Worm (Caenorhabditis elegans) whole organism, late embryonic: ENCODE data around the gene F55C9.6.

Experiments
- K09A11.1 ChIP-seq: sonication (generic microtip); optimal IDR thresholded peaks from 2 replicates; lab custom pipeline; 2017; ENCODE audit warnings: antibody characterized with exemption, mild to moderate bottlenecking, missing genetic modification characterization, missing compliant biosample characterization; ENCODE audit not compliant: insufficient read depth
- Y22D7AL.16 ChIP-seq: sonication (generic microtip); optimal IDR thresholded peaks from 2 replicates; lab custom pipeline; 2016; ENCODE audit warnings: missing genetic modification characterization, missing compliant biosample characterization
- ceh-6 ChIP-seq: fragments of 200-800 bp; sonication (Bioruptor generic); optimal IDR thresholded peaks from 2 replicates; lab custom pipeline; 2018; ENCODE audit warnings: mild to moderate bottlenecking, missing genetic modification characterization, missing compliant biosample characterization
- che-1 ChIP-seq: sonication (generic microtip); optimal IDR thresholded peaks from 2 replicates; lab custom pipeline; 2016; ENCODE audit warnings: mild to moderate bottlenecking, missing genetic modification characterization, missing compliant biosample characterization
- dmd-4 ChIP-seq: sonication (generic microtip); optimal IDR thresholded peaks from 2 replicates; lab custom pipeline; 2016; ENCODE audit warnings: borderline replicate concordance, missing genetic modification characterization, missing compliant biosample characterization
- elt-4 ChIP-seq: sonication (generic microtip); optimal IDR thresholded peaks from 2 replicates; lab custom pipeline; 2016; ENCODE audit warnings: missing genetic modification characterization, missing compliant biosample characterization
- eyg-1 ChIP-seq: sonication (generic microtip); optimal IDR thresholded peaks from 2 replicates; lab custom pipeline; 2016; ENCODE audit warnings: missing genotype, missing genetic modification characterization, missing compliant biosample characterization
- fkh-6 ChIP-seq: sonication (generic microtip); optimal IDR thresholded peaks from 2 replicates; lab custom pipeline; 2016; ENCODE audit warnings: missing genetic modification characterization, missing compliant biosample characterization
- hlh-13 ChIP-seq: fragments of 200-800 bp; sonication (Bioruptor generic); optimal IDR thresholded peaks from 2 replicates; lab custom pipeline; 2018; ENCODE audit warnings: mild to moderate bottlenecking, missing genetic modification characterization, missing compliant biosample characterization
- hlh-6 ChIP-seq: sonication (generic microtip); optimal IDR thresholded peaks from 2 replicates; lab custom pipeline; 2016; ENCODE audit warnings: missing genotype, missing genetic modification characterization, missing compliant biosample characterization
- madf-2 ChIP-seq: sonication (generic microtip); optimal IDR thresholded peaks from 2 replicates; lab custom pipeline; 2017; ENCODE audit warnings: missing genetic modification characterization, missing compliant biosample characterization
- nhr-232 ChIP-seq: sonication (generic microtip); optimal IDR thresholded peaks from 2 replicates; lab custom pipeline; 2016; ENCODE audit warnings: missing genetic modification characterization, missing compliant biosample characterization
- pag-3 ChIP-seq: sonication (generic microtip); optimal IDR thresholded peaks from 2 replicates; lab custom pipeline; 2016; ENCODE audit warnings: missing compliant biosample characterization, missing genetic modification characterization, borderline replicate concordance
- pax-1 ChIP-seq: fragments of 150-350 bp; optimal IDR thresholded peaks from 2 replicates; lab custom pipeline; 2014; ENCODE audit warnings: missing biosample characterization, missing genetic modification characterization
- pha-4 ChIP-seq: fragments of 150-350 bp; optimal IDR thresholded peaks from 2 replicates; lab custom pipeline; 2018; ENCODE audit warnings: missing biosample characterization, missing genetic modification reagents, missing genetic modification characterization
- ref-2 ChIP-seq: sonication (generic microtip); optimal IDR thresholded peaks from 2 replicates; lab custom pipeline; 2016; ENCODE audit warnings: missing genetic modification characterization, missing compliant biosample characterization
- sox-2 ChIP-seq: fragments of 200-800 bp; sonication (Bioruptor generic); IDR thresholded peaks from 2 replicates; pipeline ENCODE4 v1.3.6; 2022; ENCODE audit warnings: missing genetic modification reagents, missing genetic modification characterization, missing compliant biosample characterization
- syd-9 ChIP-seq: sonication (generic microtip); optimal IDR thresholded peaks from 2 replicates; lab custom pipeline; 2016; ENCODE audit warnings: mild to moderate bottlenecking, missing genetic modification characterization, moderate library complexity, missing compliant biosample characterization
- unc-42 ChIP-seq: sonication (generic microtip); optimal IDR thresholded peaks from 2 replicates; lab custom pipeline; 2016; ENCODE audit warnings: missing genotype, missing genetic modification characterization, missing compliant biosample characterization
- zip-5 ChIP-seq: sonication (generic microtip); optimal IDR thresholded peaks from 2 replicates; lab custom pipeline; 2016; ENCODE audit warnings: missing genetic modification characterization, missing compliant biosample characterization

Gene F55C9.6

ce11 chrV:19250983-19251382, 45.6 kb downstream of the F55C9.6 start, which contains the start of gene str-81:
str-81 (minus strand) TSS chrV:19251083.
- TF ChIP-seq eyg-1 (tag; lab: Kevin White, UChicago) (no peak), hlh-13 (GFP tag; lab: Kevin White, UChicago) (no peak), ref-2 (no peak), sox-2 (GFP tag; lab: Robert Waterston, UW) (no peak), pha-4 (tag; lab: Kevin White, UChicago) (no peak), zip-5 (tag; lab: Kevin White, UChicago) (no peak), syd-9 (tag; lab: Kevin White, UChicago) (no peak), pax-1 (tag; lab: Kevin White, UChicago) (no peak), Y22D7AL.16 (tag; lab: Kevin White, UChicago) (no peak), unc-42 (tag; lab: Kevin White, UChicago) (no peak), dmd-4 (no peak), nhr-232 (tag; lab: Kevin White, UChicago) (no peak), che-1 (tag; lab: Kevin White, UChicago) (no peak), ceh-6 (GFP tag; lab: Kevin White, UChicago) (no peak), pag-3 (tag; lab: Kevin White, UChicago) (no peak), hlh-6 (tag; lab: Kevin White, UChicago) (no peak), madf-2 (tag; lab: Kevin White, UChicago) (no peak), elt-4 (tag; lab: Kevin White, UChicago) (no peak), fkh-6 (tag; lab: Kevin White, UChicago) (no peak), K09A11.1 (tag; lab: Kevin White, UChicago) (no peak)
